Fruit fly (Drosophila melanogaster) whole organism, embryonic: ENCODE results near the gene CG32432.

Source experiments
- CG10431 ChIP-seq: fragments of 200-800 bp; sonication (Bioruptor generic); optimal IDR thresholded peaks from 3 replicates; lab custom pipeline; 2018; ENCODE audit warnings: missing biosample characterization, mild to moderate bottlenecking, missing genetic modification characterization
- CG10462 ChIP-seq: fragments of 200-800 bp; sonication (Bioruptor generic); optimal IDR thresholded peaks from 2 replicates; lab custom pipeline; 2016; ENCODE audit warnings: missing biosample characterization, missing genetic modification characterization
- CG10979 ChIP-seq: fragments of 200-800 bp; sonication (Bioruptor generic); optimal IDR thresholded peaks from 2 replicates; lab custom pipeline; 2018; ENCODE audit warnings: missing biosample characterization, mild to moderate bottlenecking, missing genetic modification characterization, moderate library complexity
- CG12071 ChIP-seq: fragments of 200-800 bp; sonication (Bioruptor generic); optimal IDR thresholded peaks from 3 replicates; lab custom pipeline; 2018; ENCODE audit warnings: missing biosample characterization, mild to moderate bottlenecking, missing genetic modification characterization
- CG12104 ChIP-seq: fragments of 200-800 bp; sonication (Bioruptor generic); optimal IDR thresholded peaks from 3 replicates; lab custom pipeline; 2016; ENCODE audit warnings: missing biosample characterization, missing genetic modification characterization
- CG12659 ChIP-seq: fragments of 200-800 bp; sonication (Bioruptor generic); optimal IDR thresholded peaks from 3 replicates; lab custom pipeline; 2017; ENCODE audit warnings: mild to moderate bottlenecking, missing biosample characterization, missing genetic modification reagents, missing genetic modification characterization
- CG13287 ChIP-seq: fragments of 200-800 bp; sonication (Bioruptor generic); IDR thresholded peaks from 2 replicates; pipeline ENCODE4 v1.3.6; 2022; ENCODE audit warnings: missing biosample characterization, missing genetic modification characterization; ENCODE audit not compliant: partially characterized antibody
- CG13624 ChIP-seq: fragments of 200-800 bp; sonication (Bioruptor generic); optimal IDR thresholded peaks from 2 replicates; lab custom pipeline; 2016; ENCODE audit warnings: missing biosample characterization, missing genetic modification characterization
- CG14667 ChIP-seq: fragments of 200-800 bp; sonication (Bioruptor generic); IDR thresholded peaks from 2 replicates; pipeline ENCODE4 v1.3.6; 2022; ENCODE audit warnings: missing biosample characterization, missing genetic modification characterization
- CG1529 ChIP-seq: fragments of 200-800 bp; sonication (Bioruptor generic); optimal IDR thresholded peaks from 3 replicates; lab custom pipeline; 2018; ENCODE audit warnings: missing biosample characterization, missing genetic modification characterization
- CG16815 ChIP-seq: fragments of 200-800 bp; sonication (Bioruptor generic); optimal IDR thresholded peaks from 3 replicates; lab custom pipeline; 2017; ENCODE audit warnings: missing biosample characterization, mild to moderate bottlenecking, missing genetic modification characterization
- CG17612 ChIP-seq: fragments of 200-800 bp; sonication (Bioruptor generic); IDR thresholded peaks from 2 replicates; pipeline ENCODE4 v1.3.6; 2022; ENCODE audit warnings: missing biosample characterization, missing genetic modification characterization
- CG1792 ChIP-seq: fragments of 200-800 bp; sonication (Bioruptor generic); optimal IDR thresholded peaks from 2 replicates; lab custom pipeline; 2016; ENCODE audit warnings: missing biosample characterization, missing genetic modification characterization
- CG18011 ChIP-seq: fragments of 200-800 bp; sonication (Bioruptor generic); optimal IDR thresholded peaks from 2 replicates; lab custom pipeline; 2017; ENCODE audit warnings: missing biosample characterization, missing genetic modification characterization, mild to moderate bottlenecking, moderate library complexity, missing genotype
- CG2678 ChIP-seq: fragments of 200-800 bp; sonication (Bioruptor generic); optimal IDR thresholded peaks from 3 replicates; lab custom pipeline; 2019; ENCODE audit warnings: missing biosample characterization, mild to moderate bottlenecking, missing genetic modification characterization, moderate library complexity
- CG2712 ChIP-seq: fragments of 200-800 bp; optimal IDR thresholded peaks from 3 replicates; lab custom pipeline; 2019; ENCODE audit warnings: missing biosample characterization, mild to moderate bottlenecking, missing genetic modification characterization, moderate library complexity
- CG30431 ChIP-seq: fragments of 200-800 bp; sonication (Bioruptor generic); optimal IDR thresholded peaks from 2 replicates; lab custom pipeline; 2017; ENCODE audit warnings: missing biosample characterization, missing genetic modification characterization
- D19B ChIP-seq: fragments of 200-800 bp; sonication (Bioruptor generic); optimal IDR thresholded peaks from 2 replicates; lab custom pipeline; 2017; ENCODE audit warnings: missing biosample characterization, mild to moderate bottlenecking, missing genetic modification characterization
- Dad ChIP-seq: fragments of 200-800 bp; sonication (Bioruptor generic); optimal IDR thresholded peaks from 3 replicates; lab custom pipeline; 2016; ENCODE audit warnings: missing biosample characterization, missing genetic modification characterization
- Dll ChIP-seq: fragments of 200-800 bp; sonication (Bioruptor generic); IDR thresholded peaks from 4 replicates; pipeline ENCODE4 v1.3.6; 2022; ENCODE audit warnings: missing biosample characterization, missing genetic modification characterization; ENCODE audit not compliant: partially characterized antibody
- Elba2 ChIP-seq: fragments of 200-800 bp; sonication (Bioruptor generic); optimal IDR thresholded peaks from 3 replicates; lab custom pipeline; 2016; ENCODE audit warnings: missing biosample characterization, missing genetic modification characterization
- Ets97D ChIP-seq: fragments of 200-800 bp; sonication (Bioruptor generic); optimal IDR thresholded peaks from 3 replicates; lab custom pipeline; 2016; ENCODE audit warnings: missing biosample characterization, missing genetic modification characterization
- Fer3 ChIP-seq: fragments of 200-800 bp; sonication (Bioruptor generic); optimal IDR thresholded peaks from 2 replicates; lab custom pipeline; 2018; ENCODE audit warnings: missing biosample characterization, mild to moderate bottlenecking, missing genetic modification characterization, moderate library complexity
- Gug ChIP-seq: fragments of 200-800 bp; sonication (Bioruptor generic); IDR thresholded peaks from 4 replicates; pipeline ENCODE4 v1.3.6; 2022; ENCODE audit warnings: missing biosample characterization, missing genetic modification characterization
- Hmr ChIP-seq: fragments of 200-800 bp; sonication (Bioruptor generic); optimal IDR thresholded peaks from 3 replicates; lab custom pipeline; 2017; ENCODE audit warnings: mild to moderate bottlenecking, missing biosample characterization, missing genetic modification reagents, missing genetic modification characterization
- Lhr ChIP-seq: fragments of 200-800 bp; sonication (Bioruptor generic); optimal IDR thresholded peaks from 3 replicates; lab custom pipeline; 2017; ENCODE audit warnings: mild to moderate bottlenecking, missing biosample characterization, missing genetic modification reagents, missing genetic modification characterization
- MBD-R2 ChIP-seq: fragments of 200-800 bp; sonication (Bioruptor generic); IDR thresholded peaks from 2 replicates; pipeline ENCODE4 v1.3.6; 2022; ENCODE audit warnings: missing biosample characterization, missing genetic modification characterization
- NC2β ChIP-seq: fragments of 200-800 bp; sonication (Bioruptor generic); optimal IDR thresholded peaks from 2 replicates; lab custom pipeline; 2016; ENCODE audit warnings: missing biosample characterization, missing genetic modification characterization
- Stat92E ChIP-seq, 3 experiments: fragments of >200 bp in 2 of 3; fragments of 200-800 bp in 1 of 3; sonication (Bioruptor generic) in 1 of 3; optimal IDR thresholded peaks; 2 replicates each; lab custom pipeline; 2017 to 2019; ENCODE audit warnings: missing biosample characterization in 3 of 3, missing genetic modification characterization in 3 of 3, mild to moderate bottlenecking in 1 of 3, moderate library complexity in 1 of 3
- TFAM ChIP-seq: fragments of 200-800 bp; sonication (Bioruptor generic); optimal IDR thresholded peaks from 2 replicates; lab custom pipeline; 2017; ENCODE audit warnings: missing biosample characterization, missing genetic modification characterization, inconsistent platforms
- Taf1 ChIP-seq: fragments of 200-800 bp; sonication (Bioruptor generic); IDR thresholded peaks from 2 replicates; pipeline ENCODE4 v1.3.6; 2022; ENCODE audit warnings: missing biosample characterization, missing genetic modification characterization
- abd-A ChIP-seq: fragments of 200-800 bp; sonication (Bioruptor generic); optimal IDR thresholded peaks from 3 replicates; lab custom pipeline; 2019; ENCODE audit warnings: missing biosample characterization, mild to moderate bottlenecking, missing genetic modification characterization, moderate library complexity
- ac ChIP-seq: fragments of 200-800 bp; sonication (Bioruptor generic); optimal IDR thresholded peaks from 3 replicates; lab custom pipeline; 2017; ENCODE audit warnings: missing biosample characterization, mild to moderate bottlenecking, missing genetic modification characterization
- gem ChIP-seq: fragments of 200-800 bp; sonication (Bioruptor generic); optimal IDR thresholded peaks from 2 replicates; lab custom pipeline; 2019; ENCODE audit warnings: missing biosample characterization, mild to moderate bottlenecking, missing genetic modification characterization, moderate library complexity
- grau ChIP-seq: fragments of 200-800 bp; optimal IDR thresholded peaks from 3 replicates; lab custom pipeline; 2019; ENCODE audit warnings: missing biosample characterization, mild to moderate bottlenecking, missing genetic modification characterization, moderate library complexity
- gt ChIP-seq: fragments of 200-800 bp; sonication (Bioruptor generic); IDR thresholded peaks from 2 replicates; pipeline ENCODE4 v1.3.6; 2022; ENCODE audit warnings: missing biosample characterization, missing genetic modification characterization
- nerfin-1 ChIP-seq: fragments of 200-800 bp; sonication (Bioruptor generic); optimal IDR thresholded peaks from 3 replicates; lab custom pipeline; 2019; ENCODE audit warnings: missing biosample characterization, mild to moderate bottlenecking, missing genetic modification characterization, moderate library complexity
- nerfin-2 ChIP-seq: fragments of 200-800 bp; sonication (Bioruptor generic); IDR thresholded peaks from 2 replicates; pipeline ENCODE4 v1.3.6; 2022; ENCODE audit warnings: missing biosample characterization, missing genetic modification characterization; ENCODE audit not compliant: partially characterized antibody
- nmo ChIP-seq: fragments of 200-800 bp; sonication (Bioruptor generic); optimal IDR thresholded peaks from 2 replicates; lab custom pipeline; 2018; ENCODE audit warnings: missing biosample characterization, mild to moderate bottlenecking, missing genetic modification characterization, moderate library complexity
- pan ChIP-seq, 4 experiments: fragments of >200 bp in 3 of 4; fragments of 200-800 bp in 1 of 4; sonication (Bioruptor generic) in 1 of 4; optimal IDR thresholded peaks in 3 of 4; IDR thresholded peaks in 1 of 4; 2 replicates each; pipeline versions ENCODE4 v1.3.6 to Lab custom; 2017 to 2022; ENCODE audit warnings: missing biosample characterization in 2 of 4, missing genetic modification characterization in 2 of 4, mixed read lengths in 1 of 4
- pb ChIP-seq: fragments of 200-800 bp; sonication (Bioruptor generic); optimal IDR thresholded peaks from 3 replicates; lab custom pipeline; 2016; ENCODE audit warnings: missing biosample characterization, missing genetic modification characterization
- pros ChIP-seq: fragments of 200-800 bp; sonication (Bioruptor generic); optimal IDR thresholded peaks from 3 replicates; lab custom pipeline; 2019; ENCODE audit warnings: missing biosample characterization, mild to moderate bottlenecking, missing genetic modification characterization, moderate library complexity
- run ChIP-seq: fragments of 200-800 bp; sonication (Bioruptor generic); optimal IDR thresholded peaks from 3 replicates; lab custom pipeline; 2018; ENCODE audit warnings: missing biosample characterization, mild to moderate bottlenecking, missing genetic modification characterization
- sna ChIP-seq: fragments of 200-800 bp; sonication (Bioruptor generic); IDR thresholded peaks from 2 replicates; pipeline ENCODE4 v1.3.6; 2022; ENCODE audit warnings: missing biosample characterization, missing genetic modification characterization; ENCODE audit not compliant: partially characterized antibody
- tgo ChIP-seq: fragments of 200-800 bp; sonication (Bioruptor generic); IDR thresholded peaks from 3 replicates; pipeline ENCODE4 v1.3.6; 2022; ENCODE audit warnings: missing biosample characterization, missing genetic modification characterization
- tll ChIP-seq, 2 experiments: fragments of 200-800 bp in 1 of 2; fragments of >200 bp in 1 of 2; sonication (Bioruptor generic) in 1 of 2; optimal IDR thresholded peaks; 2 replicates each; lab custom pipeline; 2017 to 2019; ENCODE audit warnings: missing biosample characterization in 2 of 2, missing genetic modification characterization in 2 of 2, mild to moderate bottlenecking in 1 of 2, moderate library complexity in 1 of 2
- toy ChIP-seq: fragments of 200-800 bp; sonication (Bioruptor generic); IDR thresholded peaks from 2 replicates; pipeline ENCODE4 v1.3.6; 2022; ENCODE audit warnings: missing biosample characterization, missing genetic modification characterization
- tx ChIP-seq: fragments of 200-800 bp; sonication (Bioruptor generic); optimal IDR thresholded peaks from 2 replicates; lab custom pipeline; 2016; ENCODE audit warnings: missing biosample characterization, missing genetic modification characterization

CG32432 gene

DNA sequence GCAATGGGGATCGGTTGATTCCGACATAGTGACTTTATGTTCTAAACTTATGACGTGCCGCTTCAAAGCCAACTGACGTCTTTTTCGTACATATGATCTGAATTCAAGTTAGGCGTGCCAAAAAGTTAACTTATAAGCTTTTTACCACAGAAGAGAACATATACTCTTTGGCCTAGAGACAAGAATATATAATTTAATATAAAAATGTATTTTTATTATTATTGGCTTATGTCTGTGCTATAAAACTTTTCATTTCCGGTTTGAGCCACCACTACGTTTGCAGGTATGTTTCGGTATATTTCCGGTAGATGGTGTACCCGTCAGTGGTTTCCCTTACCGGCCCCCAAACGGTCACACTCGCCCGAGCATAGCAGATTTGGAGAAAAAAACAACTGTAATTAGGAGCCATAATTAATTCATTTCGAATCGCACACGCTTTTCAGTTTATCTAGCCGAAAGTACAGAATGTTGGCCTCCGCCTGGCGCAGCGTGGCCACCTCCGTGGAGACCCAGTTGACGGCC is 86.6 kb downstream of the CG32432 start, which contains the start of the genes CG3698 and tzn (continued):
- TF ChIP-seq TFAM (GFP tag; lab: Kevin White, UChicago) (peak; percentile 70), toy (peak; percentile 85), pan (optimal IDR thresholded peaks at IDR 0.05; lab: Kevin White, UChicago) (no peak), pan (GFP tag; optimal IDR thresholded peaks at IDR 0.05 in 1 of 2, IDR thresholded peaks at IDR 0.05 in 1 of 2) (peak in 1 of 2 experiments; percentile 94), ac (GFP tag; lab: Kevin White, UChicago) (peak; percentile 93), CG18011 (peak; percentile 81), abd-A (tag; lab: Kevin White, UChicago) (no peak), Ets97D (GFP tag; lab: Kevin White, UChicago) (peak; percentile 100), Elba2 (GFP tag; lab: Kevin White, UChicago) (peak; percentile 57), tll (GFP tag; optimal IDR thresholded peaks at IDR 0.05; lab: Kevin White, UChicago) (peak in 1 of 2 experiments; percentile 61), Lhr (GFP tag; lab: Kevin White, UChicago) (peak; percentile 99), CG2678 (tag; lab: Kevin White, UChicago) (no peak), nerfin-2 (GFP tag; lab: Robert Waterston, UW) (no peak), Taf1 (GFP tag; lab: Robert Waterston, UW) (peak; percentile 81), tx (peak; percentile 54), Stat92E (GFP tag; optimal IDR thresholded peaks at IDR 0.05; lab: Kevin White, UChicago) (peak in 1 of 3 experiments; percentile 28), CG10979 (tag; lab: Kevin White, UChicago) (peak; percentile 87), Dad (peak; percentile 88), pros (GFP tag; lab: Kevin White, UChicago) (no peak), pb (GFP tag; lab: Kevin White, UChicago) (peak; percentile 87), CG2712 (tag; lab: Kevin White, UChicago) (peak; percentile 91), tgo (peak; percentile 92), CG1529 (GFP tag; lab: Kevin White, UChicago) (peak; percentile 88), CG12104 (GFP tag; lab: Kevin White, UChicago) (peak; percentile 94), CG13287 (GFP tag; lab: Robert Waterston, UW) (peak; percentile 43; the same call in 1 of the 2 replicates), MBD-R2 (GFP tag; lab: Robert Waterston, UW) (peak; percentile 96), CG30431 (GFP tag; lab: Kevin White, UChicago) (peak; percentile 96), run (tag; lab: Kevin White, UChicago) (peak; percentile 60), CG10431 (GFP tag; lab: Kevin White, UChicago) (peak; percentile 89), gt (peak; percentile 89), CG17612 (GFP tag; lab: Robert Waterston, UW) (peak; percentile 78; the same call in 1 of the 2 replicates), CG14667 (GFP tag; lab: Robert Waterston, UW) (peak; percentile 88), CG1792 (peak; percentile 68), CG12659 (GFP tag; lab: Kevin White, UChicago) (peak; percentile 96), nerfin-1 (tag; lab: Kevin White, UChicago) (peak; percentile 85), gem (tag; lab: Kevin White, UChicago) (no peak), Hmr (GFP tag; lab: Kevin White, UChicago) (peak; percentile 99), grau (tag; lab: Kevin White, UChicago) (peak; percentile 84), sna (no peak), CG13624 (GFP tag; lab: Kevin White, UChicago) (peak; percentile 84), CG16815 (GFP tag; lab: Kevin White, UChicago) (peak; percentile 87), CG12071 (peak; percentile 91), Fer3 (tag; lab: Kevin White, UChicago) (peak; percentile 92), CG10462 (GFP tag; lab: Kevin White, UChicago) (peak; percentile 82), Dll (GFP tag; lab: Robert Waterston, UW) (no peak), NC2β (GFP tag; lab: Kevin White, UChicago) (peak; percentile 84), Gug (peak; percentile 69; the same call in 3 of the 4 replicates), D19B (GFP tag; lab: Kevin White, UChicago) (peak; percentile 86), nmo (GFP tag; lab: Kevin White, UChicago) (peak; percentile 91)
